Fruit fly (Drosophila melanogaster) whole organism, embryonic: ENCODE data around the gene CG15922.

Source experiments
- CG14014 ChIP-seq: fragments of 200-800 bp; sonication (Bioruptor generic); IDR thresholded peaks from 2 replicates; pipeline ENCODE4 v1.3.6; 2022; ENCODE audit warnings: missing biosample characterization, missing genetic modification characterization
- HLH54F ChIP-seq: fragments of 200-800 bp; sonication (Bioruptor generic); optimal IDR thresholded peaks from 3 replicates; lab custom pipeline; 2016; ENCODE audit warnings: missing biosample characterization, missing genetic modification characterization
- psq ChIP-seq: fragments of 200-800 bp; sonication (Bioruptor generic); optimal IDR thresholded peaks from 2 replicates; lab custom pipeline; 2017; ENCODE audit warnings: missing biosample characterization, missing genetic modification characterization
- zen2 ChIP-seq: fragments of 200-800 bp; sonication (Bioruptor generic); IDR thresholded peaks from 3 replicates; pipeline ENCODE4 v1.3.6; 2022; ENCODE audit warnings: missing biosample characterization, missing genetic modification characterization; ENCODE audit not compliant: partially characterized antibody

DNA sequence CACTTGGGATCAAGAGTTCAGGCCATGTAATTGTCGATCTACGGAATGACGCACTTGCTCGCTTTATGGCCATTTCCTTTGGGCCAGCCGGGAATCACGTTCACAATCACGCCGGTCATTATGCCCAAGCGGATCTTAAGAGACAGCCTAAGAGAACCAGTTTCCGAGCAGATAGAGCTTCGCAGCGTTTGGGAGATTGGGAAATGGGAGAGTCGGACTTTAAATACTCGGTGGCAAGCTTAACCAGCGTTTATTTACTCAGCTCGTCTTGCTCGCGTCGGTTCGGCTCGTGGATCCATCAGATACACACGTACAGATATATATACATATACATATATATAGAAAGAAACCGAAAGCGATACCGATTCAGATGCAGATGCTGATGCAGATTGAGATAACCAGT, 5.5 kb upstream of the CG15922 start:
- TF ChIP-seq zen2 (GFP tag; lab: Robert Waterston, UW) (no peak), CG14014 (no peak), HLH54F (GFP tag; lab: Kevin White, UChicago) (no peak), psq (GFP tag; lab: Kevin White, UChicago) (no peak)
